Fruit fly (Drosophila melanogaster) whole organism, prepupa: ENCODE measurements around the gene Tmhs.
A peak's percentile ranks its signal among the peaks of the same experiment; 100 is the strongest.

Source experiments
- Blimp-1 ChIP-seq: fragments of 200-800 bp; sonication (Bioruptor generic); optimal IDR thresholded peaks from 3 replicates; lab custom pipeline; 2017; ENCODE audit warnings: missing biosample characterization, missing genetic modification characterization, mild to moderate bottlenecking, moderate library complexity, missing genetic modification reagents
- CG10669 ChIP-seq: fragments of 200-800 bp; sonication (Bioruptor generic); optimal IDR thresholded peaks from 3 replicates; lab custom pipeline; 2018; ENCODE audit warnings: missing biosample characterization, mild to moderate bottlenecking, missing genetic modification characterization, moderate library complexity
- CG11294 ChIP-seq: fragments of 200-800 bp; sonication (Bioruptor generic); IDR thresholded peaks from 2 replicates; pipeline ENCODE4 v1.3.6; 2022; ENCODE audit warnings: missing biosample characterization, missing genetic modification characterization
- CG11762 ChIP-seq: fragments of 200-800 bp; sonication (Bioruptor generic); optimal IDR thresholded peaks from 3 replicates; lab custom pipeline; 2016; ENCODE audit warnings: missing biosample characterization, missing genetic modification characterization; ENCODE audit not compliant: insufficient read depth
- CG11902 ChIP-seq: fragments of 200-800 bp; sonication (Bioruptor generic); optimal IDR thresholded peaks from 3 replicates; lab custom pipeline; 2016; ENCODE audit warnings: missing biosample characterization, missing genetic modification characterization
- CG15336 ChIP-seq: fragments of 200-800 bp; sonication (Bioruptor generic); IDR thresholded peaks from 2 replicates; pipeline ENCODE4 v1.3.6; 2022; ENCODE audit warnings: missing biosample characterization, missing genetic modification characterization
- CG16779 ChIP-seq: fragments of 200-800 bp; sonication (Bioruptor generic); optimal IDR thresholded peaks from 3 replicates; lab custom pipeline; 2017; ENCODE audit warnings: missing biosample characterization, mild to moderate bottlenecking, missing genetic modification characterization
- CG3032 ChIP-seq: fragments of 200-800 bp; optimal IDR thresholded peaks from 2 replicates; lab custom pipeline; 2019; ENCODE audit warnings: missing biosample characterization, mild to moderate bottlenecking, missing genetic modification characterization, moderate library complexity
- CG31627 ChIP-seq: fragments of 200-800 bp; sonication (Bioruptor generic); optimal IDR thresholded peaks from 3 replicates; lab custom pipeline; 2016; ENCODE audit warnings: missing biosample characterization, missing genetic modification characterization
- CG32006 ChIP-seq: fragments of 200-800 bp; sonication (Bioruptor generic); optimal IDR thresholded peaks from 3 replicates; lab custom pipeline; 2017; ENCODE audit warnings: missing biosample characterization, mild to moderate bottlenecking, missing genetic modification characterization
- CG3919 ChIP-seq: fragments of 200-800 bp; sonication (Bioruptor generic); optimal IDR thresholded peaks from 3 replicates; lab custom pipeline; 2016; ENCODE audit warnings: missing biosample characterization, missing genetic modification characterization
- CG4318 ChIP-seq: fragments of 200-800 bp; sonication (Bioruptor generic); optimal IDR thresholded peaks from 3 replicates; lab custom pipeline; 2017; ENCODE audit warnings: missing biosample characterization, mild to moderate bottlenecking, missing genetic modification characterization
- CG6163 ChIP-seq: fragments of 200-800 bp; sonication (Bioruptor generic); IDR thresholded peaks from 3 replicates; pipeline ENCODE4 v1.3.6; 2022; ENCODE audit warnings: missing biosample characterization, missing genetic modification characterization
- CG6276 ChIP-seq: fragments of 200-800 bp; sonication (Bioruptor generic); optimal IDR thresholded peaks from 2 replicates; lab custom pipeline; 2017; ENCODE audit warnings: missing biosample characterization, mild to moderate bottlenecking, missing genetic modification characterization
- CG6792 ChIP-seq: fragments of 200-800 bp; sonication (Bioruptor generic); optimal IDR thresholded peaks from 3 replicates; lab custom pipeline; 2016; ENCODE audit warnings: missing biosample characterization, missing genetic modification characterization
- CG7368 ChIP-seq: fragments of 200-800 bp; sonication (Bioruptor generic); optimal IDR thresholded peaks from 3 replicates; lab custom pipeline; 2016; ENCODE audit warnings: missing biosample characterization, missing genetic modification characterization
- CG8119 ChIP-seq: fragments of 200-800 bp; sonication (Bioruptor generic); IDR thresholded peaks from 3 replicates; pipeline ENCODE4 v1.3.6; 2022; ENCODE audit warnings: missing biosample characterization, missing genetic modification characterization
- CG8319 ChIP-seq: fragments of 200-800 bp; sonication (Bioruptor generic); optimal IDR thresholded peaks from 3 replicates; lab custom pipeline; 2016; ENCODE audit warnings: missing biosample characterization, missing genetic modification characterization
- CG9139 ChIP-seq: fragments of 200-800 bp; sonication (Bioruptor generic); optimal IDR thresholded peaks from 3 replicates; lab custom pipeline; 2017; ENCODE audit warnings: missing biosample characterization, mild to moderate bottlenecking, missing genetic modification characterization
- Eip78C ChIP-seq: fragments of 200-800 bp; sonication (Bioruptor generic); peaks from one replicate; lab custom pipeline; 2016; ENCODE audit warnings: missing biosample characterization, missing genetic modification characterization
- Eip93F ChIP-seq: fragments of 200-800 bp; sonication (Bioruptor generic); optimal IDR thresholded peaks from 2 replicates; lab custom pipeline; 2016; ENCODE audit warnings: missing biosample characterization, mild to moderate bottlenecking, missing genetic modification characterization
- Ets21C ChIP-seq: fragments of 200-800 bp; sonication (Bioruptor generic); optimal IDR thresholded peaks from 3 replicates; lab custom pipeline; 2016; ENCODE audit warnings: missing biosample characterization, missing genetic modification characterization
- Ets96B ChIP-seq: fragments of 200-800 bp; optimal IDR thresholded peaks from 2 replicates; lab custom pipeline; 2019; ENCODE audit warnings: missing biosample characterization, mild to moderate bottlenecking, missing genetic modification characterization, moderate library complexity
- Gug ChIP-seq: fragments of 200-800 bp; sonication (Bioruptor generic); IDR thresholded peaks from 2 replicates; pipeline ENCODE4 v1.3.6; 2022; ENCODE audit warnings: missing biosample characterization, missing genetic modification characterization
- Hr38 ChIP-seq: sonication (Bioruptor generic); optimal IDR thresholded peaks from 2 replicates; lab custom pipeline; 2016; ENCODE audit warnings: missing biosample characterization, missing genetic modification characterization
- Hr4 ChIP-seq: fragments of 200-800 bp; sonication (Bioruptor generic); optimal IDR thresholded peaks from 3 replicates; lab custom pipeline; 2016; ENCODE audit warnings: missing biosample characterization, missing genetic modification characterization
- Lpt ChIP-seq: fragments of 200-800 bp; sonication (Bioruptor generic); optimal IDR thresholded peaks from 3 replicates; lab custom pipeline; 2016; ENCODE audit warnings: missing biosample characterization, missing genetic modification characterization
- Met ChIP-seq: fragments of 200-800 bp; sonication (Bioruptor generic); optimal IDR thresholded peaks from 3 replicates; lab custom pipeline; 2016; ENCODE audit warnings: missing biosample characterization, missing genetic modification characterization
- OdsH ChIP-seq: fragments of 200-800 bp; sonication (Bioruptor generic); optimal IDR thresholded peaks from 3 replicates; lab custom pipeline; 2016; ENCODE audit warnings: missing biosample characterization, missing genetic modification characterization
- Smox ChIP-seq: fragments of 200-800 bp; sonication (Bioruptor generic); optimal IDR thresholded peaks from 3 replicates; lab custom pipeline; 2016; ENCODE audit warnings: missing biosample characterization, missing genetic modification characterization
- Sox102F ChIP-seq: fragments of 200-800 bp; sonication (Bioruptor generic); optimal IDR thresholded peaks from 2 replicates; lab custom pipeline; 2016; ENCODE audit warnings: missing biosample characterization, mild to moderate bottlenecking, missing genetic modification characterization
- Sox14 ChIP-seq: fragments of 200-800 bp; sonication (Bioruptor generic); optimal IDR thresholded peaks from 3 replicates; lab custom pipeline; 2016; ENCODE audit warnings: missing biosample characterization, missing genetic modification characterization
- acj6 ChIP-seq: fragments of 200-800 bp; sonication (Bioruptor generic); optimal IDR thresholded peaks from 3 replicates; lab custom pipeline; 2016; ENCODE audit warnings: missing biosample characterization, missing genetic modification characterization
- cyc ChIP-seq: fragments of 200-800 bp; sonication (Bioruptor generic); optimal IDR thresholded peaks from 3 replicates; lab custom pipeline; 2016; ENCODE audit warnings: missing biosample characterization, missing genetic modification characterization
- dac ChIP-seq: fragments of 200-800 bp; sonication (Bioruptor generic); optimal IDR thresholded peaks from 2 replicates; lab custom pipeline; 2017; ENCODE audit warnings: missing biosample characterization, mild to moderate bottlenecking, missing genetic modification characterization
- dsx ChIP-seq: fragments of 200-800 bp; optimal IDR thresholded peaks from 3 replicates; lab custom pipeline; 2019; ENCODE audit warnings: missing biosample characterization, mild to moderate bottlenecking, missing genetic modification characterization, moderate library complexity; ENCODE audit not compliant: poor library complexity, severe bottlenecking
- esn ChIP-seq: fragments of 200-800 bp; sonication (Bioruptor generic); optimal IDR thresholded peaks from 2 replicates; lab custom pipeline; 2016; ENCODE audit warnings: missing biosample characterization, mild to moderate bottlenecking, missing genetic modification characterization, moderate library complexity
- fd59A ChIP-seq: fragments of 200-800 bp; sonication (Bioruptor generic); optimal IDR thresholded peaks from 2 replicates; lab custom pipeline; 2017; ENCODE audit warnings: missing biosample characterization, mild to moderate bottlenecking, missing genetic modification characterization, missing genetic modification reagents
- fd85E ChIP-seq: fragments of 200-800 bp; sonication (Bioruptor generic); optimal IDR thresholded peaks from 3 replicates; lab custom pipeline; 2016; ENCODE audit warnings: missing biosample characterization, missing genetic modification characterization
- fkh ChIP-seq: fragments of 200-800 bp; sonication (Bioruptor generic); optimal IDR thresholded peaks from 3 replicates; lab custom pipeline; 2017; ENCODE audit warnings: missing biosample characterization, mild to moderate bottlenecking, missing genetic modification characterization, moderate library complexity
- net ChIP-seq: fragments of 200-800 bp; sonication (Bioruptor generic); optimal IDR thresholded peaks from 3 replicates; lab custom pipeline; 2016; ENCODE audit warnings: missing biosample characterization, missing genetic modification characterization
- pdm3 ChIP-seq: fragments of 200-800 bp; sonication (Bioruptor generic); optimal IDR thresholded peaks from 3 replicates; lab custom pipeline; 2016; ENCODE audit warnings: missing biosample characterization, missing genetic modification characterization
- salr ChIP-seq, 2 experiments: fragments of 200-800 bp; sonication (Bioruptor generic); optimal IDR thresholded peaks; 3 replicates each; lab custom pipeline; 2016 to 2018; ENCODE audit warnings: missing biosample characterization in 2 of 2, missing genetic modification characterization in 2 of 2, mild to moderate bottlenecking in 1 of 2
- spab ChIP-seq: fragments of 200-800 bp; sonication (Bioruptor generic); optimal IDR thresholded peaks from 2 replicates; lab custom pipeline; 2017; ENCODE audit warnings: missing biosample characterization, mild to moderate bottlenecking, missing genetic modification characterization, missing genetic modification reagents
- ss ChIP-seq, 2 experiments: fragments of 200-800 bp; sonication (Bioruptor generic); optimal IDR thresholded peaks; 2 replicates in 1 of 2; 3 replicates in 1 of 2; lab custom pipeline; 2017 to 2018; ENCODE audit warnings: mild to moderate bottlenecking in 2 of 2, missing biosample characterization in 2 of 2, missing genetic modification characterization in 2 of 2, moderate library complexity in 1 of 2
- svp ChIP-seq: fragments of 200-800 bp; sonication (Bioruptor generic); peaks from one replicate; lab custom pipeline; 2016; ENCODE audit warnings: missing biosample characterization, missing genetic modification characterization
- topi ChIP-seq: fragments of 200-800 bp; sonication (Bioruptor generic); optimal IDR thresholded peaks from 3 replicates; lab custom pipeline; 2016; ENCODE audit warnings: missing biosample characterization, missing genetic modification characterization

Gene Tmhs

DNA sequence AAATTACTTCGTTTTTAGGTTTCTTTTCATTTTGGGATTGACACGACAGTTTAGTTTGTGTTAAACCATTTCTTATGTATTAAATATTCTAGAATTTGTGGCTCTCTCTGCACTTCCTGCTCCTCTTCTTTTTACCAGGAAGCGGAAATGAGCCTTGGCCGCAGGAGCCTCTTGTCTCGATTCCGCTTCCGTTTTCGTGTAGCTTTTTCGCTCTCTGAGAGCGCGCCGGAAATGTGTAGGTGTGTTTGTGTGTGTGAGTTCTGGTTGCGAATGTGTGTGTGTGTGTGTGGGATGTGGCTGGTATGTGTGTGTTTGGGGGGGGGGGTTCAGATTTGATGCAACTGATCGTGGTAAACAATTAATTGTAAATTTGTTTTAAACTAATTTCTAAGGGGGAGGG, 25.9 kb upstream of the Tmhs start (continued):
- TF ChIP-seq CG8319 (GFP tag; lab: Kevin White, UChicago) (peak; percentile 24), Smox (GFP tag; lab: Kevin White, UChicago) (no peak), CG11762 (GFP tag; lab: Kevin White, UChicago) (no peak), CG6276 (GFP tag; lab: Kevin White, UChicago) (no peak), Blimp-1 (GFP tag; lab: Kevin White, UChicago) (no peak), Met (GFP tag; lab: Kevin White, UChicago) (peak; percentile 19), Ets21C (GFP tag; lab: Kevin White, UChicago) (no peak), CG11294 (GFP tag; lab: Robert Waterston, UW) (no peak), ss (GFP tag; optimal IDR thresholded peaks at IDR 0.05; lab: Kevin White, UChicago) (peak; percentile 26 to 59), acj6 (no peak), dsx (GFP tag; lab: Kevin White, UChicago) (peak; percentile 11), CG9139 (GFP tag; lab: Kevin White, UChicago) (peak; percentile 61), pdm3 (GFP tag; lab: Kevin White, UChicago) (no peak), CG31627 (no peak), fd59A (no peak)
- TF ChIP-seq, all 60 proteins: peak for 28

DNA sequence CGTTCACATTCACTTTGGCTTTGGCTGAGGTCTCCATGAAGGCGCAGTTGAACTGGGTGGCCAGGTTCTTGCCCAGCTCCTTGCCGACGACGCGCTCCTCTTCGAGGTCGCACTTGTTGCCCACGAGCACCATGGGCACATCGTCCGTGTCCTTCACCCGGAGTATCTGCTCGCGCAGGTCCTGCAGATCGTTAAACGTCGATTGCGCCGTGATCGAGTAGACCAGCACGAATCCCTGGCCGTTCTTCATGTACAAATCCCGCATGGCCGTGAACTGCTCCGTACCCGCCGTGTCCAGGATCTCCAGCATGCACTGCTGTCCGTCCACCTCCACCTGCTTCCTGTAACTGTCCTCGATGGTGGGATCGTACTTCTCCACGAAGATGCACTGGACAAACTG, 24.7 kb upstream of the Tmhs start:
- TF ChIP-seq CG6163 (GFP tag; lab: Robert Waterston, UW), result no peak
- TF ChIP-seq Sox102F (GFP tag; lab: Kevin White, UChicago), result no peak
- no peak for TF ChIP-seq Gug (GFP tag; lab: Robert Waterston, UW)
- no peak for TF ChIP-seq Lpt (GFP tag; lab: Kevin White, UChicago)
- no peak for TF ChIP-seq CG9139 (GFP tag; lab: Kevin White, UChicago)
- TF ChIP-seq CG11902 (GFP tag; lab: Kevin White, UChicago), result no peak
- TF ChIP-seq Sox14, result no peak
- no peak for TF ChIP-seq cyc (GFP tag; lab: Kevin White, UChicago)
- TF ChIP-seq, all 60 proteins: peak for 0

DNA sequence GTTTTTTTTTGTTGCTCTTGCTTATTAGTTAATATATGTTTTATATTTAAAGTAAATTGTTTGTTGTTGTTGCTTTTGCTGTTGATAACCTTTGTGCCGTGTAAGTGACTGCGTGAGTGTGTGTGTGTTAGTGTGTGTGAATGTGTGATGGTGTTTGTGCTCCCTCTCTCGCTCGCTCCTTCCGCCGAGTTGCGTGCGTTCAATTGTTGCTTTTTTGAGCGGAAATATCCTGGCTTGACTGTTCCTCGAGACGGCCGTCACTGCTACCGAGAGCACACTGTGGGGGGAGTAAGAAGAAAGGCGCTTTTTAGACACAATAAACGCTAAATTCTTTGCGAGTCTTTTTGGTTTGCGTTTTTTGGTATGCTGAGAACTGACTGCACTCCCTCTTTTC, 24.1 kb upstream of the Tmhs start:
- no peak for TF ChIP-seq Ets96B (tag; lab: Kevin White, UChicago)
- TF ChIP-seq cyc (GFP tag; lab: Kevin White, UChicago), result no peak
- no peak for TF ChIP-seq net (GFP tag; lab: Kevin White, UChicago)
- TF ChIP-seq Blimp-1 (GFP tag; lab: Kevin White, UChicago), result no peak
- no peak for TF ChIP-seq CG3919 (GFP tag; lab: Kevin White, UChicago)
- TF ChIP-seq Hr4 (GFP tag; lab: Kevin White, UChicago), result no peak
- no peak for TF ChIP-seq Eip93F (GFP tag; lab: Kevin White, UChicago)
- TF ChIP-seq fkh (GFP tag; lab: Kevin White, UChicago), result no peak
- TF ChIP-seq Eip78C, result peak; percentile 68
- TF ChIP-seq dac, result no peak
- no peak for TF ChIP-seq acj6
- TF ChIP-seq CG10669 (GFP tag; lab: Kevin White, UChicago), result no peak
- no peak for TF ChIP-seq Hr38 (GFP tag; lab: Kevin White, UChicago)
- TF ChIP-seq Sox14, result peak; percentile 39
- no peak for TF ChIP-seq spab (GFP tag; lab: Kevin White, UChicago)
- no peak for TF ChIP-seq fd85E
- TF ChIP-seq salr (GFP tag; optimal IDR thresholded peaks at IDR 0.05; lab: Kevin White, UChicago), result no peak
- no peak for TF ChIP-seq esn (GFP tag; lab: Kevin White, UChicago)
- TF ChIP-seq CG6792, result no peak
- TF ChIP-seq CG6163 (GFP tag; lab: Robert Waterston, UW), result no peak; the same call in 2 of the 3 replicates
- TF ChIP-seq CG7368, result no peak
- no peak for TF ChIP-seq CG11762 (GFP tag; lab: Kevin White, UChicago)
- TF ChIP-seq CG4318, result no peak
- TF ChIP-seq Sox102F (GFP tag; lab: Kevin White, UChicago), result no peak
- no peak for TF ChIP-seq CG32006 (GFP tag; lab: Kevin White, UChicago)
- peak; percentile 52 for TF ChIP-seq CG9139 (GFP tag; lab: Kevin White, UChicago)
- TF ChIP-seq CG16779 (tag; lab: Kevin White, UChicago), result peak; percentile 38
- no peak for TF ChIP-seq CG3032 (tag; lab: Kevin White, UChicago)
- no peak for TF ChIP-seq CG8319 (GFP tag; lab: Kevin White, UChicago)
- no peak for TF ChIP-seq topi
- no peak; the same call in 1 of the 2 replicates for TF ChIP-seq CG15336 (GFP tag; lab: Robert Waterston, UW)
- no peak for TF ChIP-seq CG8119
- no peak for TF ChIP-seq fd59A
- TF ChIP-seq CG31627, result no peak
- TF ChIP-seq svp (GFP tag; lab: Kevin White, UChicago), result peak; percentile 97
- TF ChIP-seq OdsH, result no peak
